Worm (Caenorhabditis elegans) whole organism, young adult: ENCODE measurements around the gene sri-69.

ENCODE experiments used
- F49E8.2 ChIP-seq: sonication (generic microtip); optimal IDR thresholded peaks from 3 replicates; lab custom pipeline; 2017; ENCODE audit warnings: missing genetic modification characterization, mild to moderate bottlenecking, missing compliant biosample characterization, antibody characterized with exemption, moderate library complexity; ENCODE audit not compliant: insufficient read depth
- nfyb-1 ChIP-seq: fragments of 200-800 bp; sonication (Bioruptor generic); IDR thresholded peaks from 2 replicates; pipeline ENCODE4 v1.3.6; 2022; ENCODE audit warnings: missing genetic modification reagents, missing genetic modification characterization, missing compliant biosample characterization

The sri-69 gene

ce11 chrV:16958975-16959374 is 49.2 kb downstream of the sri-69 start:
- TF ChIP-seq F49E8.2 (no peak), nfyb-1 (peak; percentile 15; the same call in 1 of the 2 replicates)
- TF ChIP-seq, all 124 proteins: peak for 1
